Worm (Caenorhabditis elegans) whole organism, L3 larva: ENCODE data around the gene ugt-21.

Source experiments
- ZK546.5 ChIP-seq: sonication (generic microtip); optimal IDR thresholded peaks from 2 replicates; lab custom pipeline; 2017; ENCODE audit warnings: missing biosample characterization, missing genetic modification characterization
- aly-2 ChIP-seq: fragments of 150-350 bp; optimal IDR thresholded peaks from 2 replicates; lab custom pipeline; 2014; ENCODE audit warnings: missing biosample characterization, missing genetic modification characterization
- ama-1 ChIP-seq: fragments of 150-350 bp; optimal IDR thresholded peaks from 2 replicates; lab custom pipeline; 2018
- ceh-16 ChIP-seq: sonication (generic microtip); optimal IDR thresholded peaks from 2 replicates; lab custom pipeline; 2017; ENCODE audit warnings: missing biosample characterization, missing genetic modification characterization
- ceh-28 ChIP-seq: fragments of 150-350 bp; optimal IDR thresholded peaks from 2 replicates; lab custom pipeline; 2014; ENCODE audit warnings: missing biosample characterization, missing genetic modification reagents, missing genetic modification characterization
- ceh-82 ChIP-seq: fragments of 150-350 bp; optimal IDR thresholded peaks from 2 replicates; lab custom pipeline; 2014; ENCODE audit warnings: missing biosample characterization, missing genetic modification characterization
- daf-12 ChIP-seq: fragments of 150-350 bp; optimal IDR thresholded peaks from 2 replicates; lab custom pipeline; 2014; ENCODE audit warnings: missing biosample characterization, missing genetic modification reagents, missing genetic modification characterization
- egl-27 ChIP-seq: sonication (generic microtip); optimal IDR thresholded peaks from 4 replicates; lab custom pipeline; 2017; ENCODE audit warnings: missing biosample characterization, missing genetic modification reagents, missing genetic modification characterization
- egl-5 ChIP-seq: fragments of 150-350 bp; optimal IDR thresholded peaks from 2 replicates; lab custom pipeline; 2017; ENCODE audit warnings: missing biosample characterization, missing genetic modification reagents, missing genetic modification characterization, inconsistent platforms
- elt-1 ChIP-seq: fragments of 150-350 bp; optimal IDR thresholded peaks from 2 replicates; lab custom pipeline; 2014; ENCODE audit warnings: missing biosample characterization, missing genetic modification characterization
- elt-2 ChIP-seq: sonication (generic microtip); optimal IDR thresholded peaks from 2 replicates; lab custom pipeline; 2016; ENCODE audit warnings: missing genetic modification reagents, mild to moderate bottlenecking, missing genetic modification characterization, missing compliant biosample characterization
- elt-3 ChIP-seq, 3 experiments: fragments of 150-350 bp in 1 of 3; sonication (generic microtip) in 2 of 3; optimal IDR thresholded peaks; 2 replicates in 2 of 3; 4 replicates in 1 of 3; lab custom pipeline; 2014 to 2017; ENCODE audit warnings: missing biosample characterization in 3 of 3, missing genetic modification characterization in 3 of 3
- eor-1 ChIP-seq, 2 experiments: fragments of 150-350 bp; optimal IDR thresholded peaks; 2 replicates each; lab custom pipeline; 2014 to 2018; ENCODE audit warnings: missing biosample characterization in 2 of 2, missing genetic modification characterization in 2 of 2
- fkh-10 ChIP-seq: sonication (generic microtip); optimal IDR thresholded peaks from 2 replicates; lab custom pipeline; 2017; ENCODE audit warnings: missing biosample characterization, missing genetic modification reagents, missing genetic modification characterization
- fkh-2 ChIP-seq: fragments of 150-350 bp; optimal IDR thresholded peaks from 2 replicates; lab custom pipeline; 2014; ENCODE audit warnings: missing biosample characterization, missing genetic modification reagents, missing genetic modification characterization
- fos-1 ChIP-seq: fragments of 150-350 bp; optimal IDR thresholded peaks from 2 replicates; lab custom pipeline; 2014; ENCODE audit warnings: missing biosample characterization, missing genetic modification characterization
- hmg-11 ChIP-seq: sonication (generic microtip); optimal IDR thresholded peaks from 2 replicates; lab custom pipeline; 2016; ENCODE audit warnings: missing genetic modification characterization, missing compliant biosample characterization
- jun-1 ChIP-seq: fragments of 150-350 bp; optimal IDR thresholded peaks from 2 replicates; lab custom pipeline; 2014; ENCODE audit warnings: missing biosample characterization, missing genetic modification reagents, missing genetic modification characterization
- lin-15B ChIP-seq: fragments of 150-350 bp; optimal IDR thresholded peaks from 2 replicates; lab custom pipeline; 2014; ENCODE audit warnings: missing biosample characterization, missing genetic modification characterization
- lsy-12 ChIP-seq: sonication (generic microtip); optimal IDR thresholded peaks from 2 replicates; lab custom pipeline; 2016; ENCODE audit warnings: mild to moderate bottlenecking, missing genetic modification characterization, missing compliant biosample characterization
- mdl-1 ChIP-seq: fragments of 150-350 bp; optimal IDR thresholded peaks from 2 replicates; lab custom pipeline; 2014; ENCODE audit warnings: missing biosample characterization, missing genetic modification characterization
- mml-1 ChIP-seq: fragments of 150-350 bp; sonication (generic microtip); optimal IDR thresholded peaks from 3 replicates; lab custom pipeline; 2014; ENCODE audit warnings: missing biosample characterization, missing genetic modification characterization
- nfya-1 ChIP-seq: sonication (generic microtip); optimal IDR thresholded peaks from 2 replicates; lab custom pipeline; 2017; ENCODE audit warnings: missing genetic modification characterization, mild to moderate bottlenecking, missing compliant biosample characterization, antibody characterized with exemption, moderate library complexity; ENCODE audit not compliant: insufficient read depth
- nhr-12 ChIP-seq: fragments of 150-350 bp; optimal IDR thresholded peaks from 2 replicates; lab custom pipeline; 2014; ENCODE audit warnings: missing biosample characterization, missing genetic modification characterization
- nhr-23 ChIP-seq: fragments of 150-350 bp; optimal IDR thresholded peaks from 2 replicates; lab custom pipeline; 2014; ENCODE audit warnings: missing biosample characterization, missing genetic modification reagents, missing genetic modification characterization
- nhr-237 ChIP-seq: fragments of 150-350 bp; optimal IDR thresholded peaks from 2 replicates; lab custom pipeline; 2014; ENCODE audit warnings: missing biosample characterization, missing genetic modification characterization
- nhr-28 ChIP-seq: fragments of 150-350 bp; optimal IDR thresholded peaks from 2 replicates; lab custom pipeline; 2014; ENCODE audit warnings: missing biosample characterization, missing genetic modification characterization
- nhr-43 ChIP-seq: sonication (generic microtip); optimal IDR thresholded peaks from 2 replicates; lab custom pipeline; 2016; ENCODE audit warnings: mild to moderate bottlenecking, missing genetic modification characterization, missing compliant biosample characterization; ENCODE audit not compliant: poor library complexity, severe bottlenecking
- nhr-76 ChIP-seq: fragments of 150-350 bp; sonication (generic microtip); optimal IDR thresholded peaks from 5 replicates; lab custom pipeline; 2014; ENCODE audit warnings: missing biosample characterization, missing genetic modification characterization
- pha-4 ChIP-seq: fragments of 150-350 bp; optimal IDR thresholded peaks from 2 replicates; lab custom pipeline; 2014; ENCODE audit warnings: missing biosample characterization, missing genetic modification reagents, missing genetic modification characterization
- sea-2 ChIP-seq: fragments of 150-350 bp; sonication (generic microtip); optimal IDR thresholded peaks from 4 replicates; lab custom pipeline; 2014; ENCODE audit warnings: missing biosample characterization, missing genetic modification reagents, missing genetic modification characterization
- skn-1 ChIP-seq: fragments of 150-350 bp; optimal IDR thresholded peaks from 2 replicates; lab custom pipeline; 2014; ENCODE audit warnings: missing biosample characterization, missing genetic modification characterization
- snpc-4 ChIP-seq: fragments of 150-350 bp; optimal IDR thresholded peaks from 2 replicates; lab custom pipeline; 2014; ENCODE audit warnings: missing biosample characterization, missing genetic modification characterization
- tbx-2 ChIP-seq: sonication (generic microtip); optimal IDR thresholded peaks from 2 replicates; lab custom pipeline; 2016; ENCODE audit warnings: mild to moderate bottlenecking, missing genetic modification characterization, missing compliant biosample characterization
- unc-39 ChIP-seq: sonication (generic microtip); optimal IDR thresholded peaks from 4 replicates; lab custom pipeline; 2017; ENCODE audit warnings: missing biosample characterization, missing genetic modification characterization
- unc-62 ChIP-seq: fragments of 150-350 bp; sonication (generic microtip); optimal IDR thresholded peaks from 4 replicates; lab custom pipeline; 2014; ENCODE audit warnings: missing biosample characterization, missing genetic modification reagents, missing genetic modification characterization
- zag-1 ChIP-seq: fragments of 150-350 bp; optimal IDR thresholded peaks from 2 replicates; lab custom pipeline; 2014; ENCODE audit warnings: missing biosample characterization, missing genetic modification characterization
- ztf-11 ChIP-seq: fragments of 150-350 bp; optimal IDR thresholded peaks from 2 replicates; lab custom pipeline; 2014; ENCODE audit warnings: missing biosample characterization, missing genetic modification characterization
- ztf-4 ChIP-seq: fragments of 150-350 bp; optimal IDR thresholded peaks from 2 replicates; lab custom pipeline; 2014; ENCODE audit warnings: missing biosample characterization, missing genetic modification characterization

ugt-21 gene

ce11 chrIV:9485972-9486371 is 14.1 kb upstream of the ugt-21 start, which contains the start of gene sru-2:
Gene sru-2 (plus strand): TSS chrIV:9486272.
- TF ChIP-seq nhr-43 (no peak), nhr-76 (tag; lab: Kevin White, UChicago) (no peak), egl-27 (tag; lab: Kevin White, UChicago) (no peak), ceh-28 (no peak), aly-2 (tag; lab: Kevin White, UChicago) (no peak), elt-3 (tag; optimal IDR thresholded peaks at IDR 0.05; lab: Kevin White, UChicago) (no peak), pha-4 (no peak), nhr-23 (tag; lab: Kevin White, UChicago) (no peak), mml-1 (tag; lab: Kevin White, UChicago) (no peak), unc-62 (no peak), ztf-11 (tag; lab: Kevin White, UChicago) (no peak), elt-2 (tag; lab: Kevin White, UChicago) (no peak), fos-1 (no peak), ceh-82 (tag; lab: Kevin White, UChicago) (no peak)

ce11 chrIV:9486779-9487178 is 13.3 kb upstream of the ugt-21 start:
- TF ChIP-seq lsy-12 (tag; lab: Kevin White, UChicago) = no peak
- no peak for TF ChIP-seq ama-1 (lab: Kevin White, UChicago)
- TF ChIP-seq tbx-2 = no peak
- TF ChIP-seq nhr-23 (tag; lab: Kevin White, UChicago) = no peak
- TF ChIP-seq unc-62 = no peak
- no peak for TF ChIP-seq daf-12
- TF ChIP-seq unc-39 (tag; lab: Kevin White, UChicago) = no peak
- no peak for TF ChIP-seq aly-2 (tag; lab: Kevin White, UChicago)
- TF ChIP-seq lin-15B = no peak
- no peak for TF ChIP-seq fkh-10 (GFP tag; lab: Kevin White, UChicago)
- TF ChIP-seq jun-1 (tag; lab: Kevin White, UChicago) = no peak

ce11 chrIV:9488315-9488714 is 11.8 kb upstream of the ugt-21 start, which contains the start of gene sru-1:
Gene sru-1 (plus strand): TSS chrIV:9488615.
- TF ChIP-seq fkh-2 (tag; lab: Kevin White, UChicago) (no peak), unc-39 (tag; lab: Kevin White, UChicago) (no peak), ceh-82 (tag; lab: Kevin White, UChicago) (no peak), elt-1 (tag; lab: Kevin White, UChicago) (no peak), ceh-28 (no peak), ama-1 (lab: Kevin White, UChicago) (no peak), ceh-16 (no peak), nhr-28 (no peak), nhr-12 (tag; lab: Kevin White, UChicago) (no peak), lsy-12 (tag; lab: Kevin White, UChicago) (no peak), nhr-237 (tag; lab: Kevin White, UChicago) (no peak), nhr-23 (tag; lab: Kevin White, UChicago) (no peak), snpc-4 (no peak)
- TF ChIP-seq, all 47 proteins: peak for 0

- no peak for TF ChIP-seq tbx-2
- TF ChIP-seq egl-5 = no peak
- no peak for TF ChIP-seq ZK546.5 (tag; lab: Kevin White, UChicago)
- no peak for TF ChIP-seq unc-62
- TF ChIP-seq sea-2 (GFP tag; lab: Kevin White, UChicago) = no peak
- TF ChIP-seq jun-1 (tag; lab: Kevin White, UChicago) = no peak
- TF ChIP-seq pha-4 = no peak
- TF ChIP-seq ztf-11 (tag; lab: Kevin White, UChicago) = no peak
- TF ChIP-seq fos-1 = no peak
- TF ChIP-seq zag-1 (tag; lab: Kevin White, UChicago) = no peak
- no peak for TF ChIP-seq skn-1 (tag; lab: Kevin White, UChicago)
- TF ChIP-seq mml-1 (tag; lab: Kevin White, UChicago) = no peak
- TF ChIP-seq, all 47 proteins: peak for 0
These were observed 9.8 kb upstream of the ugt-21 start, which contains the start of gene sru-6 for ce11 chrIV:9490320-9490719. Gene sru-6 (plus strand): TSS chrIV:9490620.

- TF ChIP-seq nhr-76 (tag; lab: Kevin White, UChicago) (no peak), ama-1 (lab: Kevin White, UChicago) (no peak), mdl-1 (tag; lab: Kevin White, UChicago) (no peak), eor-1 (tag; optimal IDR thresholded peaks at IDR 0.05; lab: Kevin White, UChicago) (no peak), unc-62 (no peak), aly-2 (tag; lab: Kevin White, UChicago) (no peak), nfya-1 (tag; lab: Kevin White, UChicago) (no peak), elt-3 (tag; optimal IDR thresholded peaks at IDR 0.05; lab: Kevin White, UChicago) (no peak), nhr-12 (tag; lab: Kevin White, UChicago) (no peak), nhr-43 (no peak), hmg-11 (tag; lab: Kevin White, UChicago) (no peak), ztf-4 (tag; lab: Kevin White, UChicago) (no peak)
These were observed 3.8 kb upstream of the ugt-21 start, which contains the start of gene sru-3 for ce11 chrIV:9496306-9496705. Gene sru-3 (plus strand): TSS chrIV:9496606.
